Fruit fly (Drosophila melanogaster) whole organism, embryonic: ENCODE measurements around the gene Unc50.

Experiments used
- Bteb2 ChIP-seq: fragments of 200-800 bp; sonication (Bioruptor generic); optimal IDR thresholded peaks from 2 replicates; lab custom pipeline; 2016; ENCODE audit warnings: missing biosample characterization, missing genetic modification characterization
- CG10431 ChIP-seq: fragments of 200-800 bp; sonication (Bioruptor generic); optimal IDR thresholded peaks from 3 replicates; lab custom pipeline; 2018; ENCODE audit warnings: missing biosample characterization, mild to moderate bottlenecking, missing genetic modification characterization
- CG11504 ChIP-seq: fragments of 200-800 bp; sonication (Bioruptor generic); optimal IDR thresholded peaks from 3 replicates; lab custom pipeline; 2019; ENCODE audit warnings: missing biosample characterization, mild to moderate bottlenecking, missing genetic modification characterization, moderate library complexity
- CG11696 ChIP-seq: fragments of 200-800 bp; sonication (Bioruptor generic); IDR thresholded peaks from 2 replicates; pipeline ENCODE4 v1.3.6; 2022; ENCODE audit warnings: missing biosample characterization, missing genetic modification characterization
- CG12769 ChIP-seq: fragments of 200-800 bp; sonication (Bioruptor generic); optimal IDR thresholded peaks from 2 replicates; lab custom pipeline; 2019; ENCODE audit warnings: missing biosample characterization, mild to moderate bottlenecking, missing genetic modification characterization, moderate library complexity
- CG13123 ChIP-seq: fragments of 200-800 bp; sonication (Bioruptor generic); optimal IDR thresholded peaks from 2 replicates; lab custom pipeline; 2016; ENCODE audit warnings: missing biosample characterization, missing genetic modification characterization
- CG13287 ChIP-seq: fragments of 200-800 bp; sonication (Bioruptor generic); IDR thresholded peaks from 2 replicates; pipeline ENCODE4 v1.3.6; 2022; ENCODE audit warnings: missing biosample characterization, missing genetic modification characterization; ENCODE audit not compliant: partially characterized antibody
- CG13424 ChIP-seq: fragments of 200-800 bp; sonication (Bioruptor generic); optimal IDR thresholded peaks from 2 replicates; lab custom pipeline; 2019; ENCODE audit warnings: missing biosample characterization, mild to moderate bottlenecking, missing genetic modification characterization, moderate library complexity
- CG14965 ChIP-seq: fragments of 200-800 bp; sonication (Bioruptor generic); optimal IDR thresholded peaks from 2 replicates; lab custom pipeline; 2016; ENCODE audit warnings: missing biosample characterization, missing genetic modification characterization, borderline replicate concordance
- CG17568 ChIP-seq: fragments of 200-800 bp; sonication (Bioruptor generic); optimal IDR thresholded peaks from 2 replicates; lab custom pipeline; 2018; ENCODE audit warnings: missing biosample characterization, mild to moderate bottlenecking, missing genetic modification characterization, moderate library complexity
- CG17829 ChIP-seq: fragments of 200-800 bp; optimal IDR thresholded peaks from 2 replicates; lab custom pipeline; 2019; ENCODE audit warnings: missing biosample characterization, mild to moderate bottlenecking, missing genetic modification characterization, moderate library complexity
- CG1832 ChIP-seq: fragments of 200-800 bp; sonication (Bioruptor generic); optimal IDR thresholded peaks from 2 replicates; lab custom pipeline; 2017; ENCODE audit warnings: missing biosample characterization, mild to moderate bottlenecking, missing genetic modification characterization, inconsistent platforms
- CG2202 ChIP-seq: fragments of 200-800 bp; sonication (Bioruptor generic); optimal IDR thresholded peaks from 2 replicates; lab custom pipeline; 2018; ENCODE audit warnings: missing biosample characterization, mild to moderate bottlenecking, missing genetic modification characterization
- CG2678 ChIP-seq: fragments of 200-800 bp; sonication (Bioruptor generic); optimal IDR thresholded peaks from 3 replicates; lab custom pipeline; 2019; ENCODE audit warnings: missing biosample characterization, mild to moderate bottlenecking, missing genetic modification characterization, moderate library complexity
- CG30020 ChIP-seq: fragments of 200-800 bp; optimal IDR thresholded peaks from 2 replicates; lab custom pipeline; 2019; ENCODE audit warnings: missing biosample characterization, mild to moderate bottlenecking, missing genetic modification characterization, moderate library complexity
- CG31441 ChIP-seq: fragments of 200-800 bp; sonication (Bioruptor generic); IDR thresholded peaks from 2 replicates; pipeline ENCODE4 v1.3.6; 2022; ENCODE audit warnings: missing biosample characterization, missing genetic modification characterization
- CG33213 ChIP-seq: fragments of 200-800 bp; sonication (Bioruptor generic); optimal IDR thresholded peaks from 3 replicates; lab custom pipeline; 2016; ENCODE audit warnings: missing biosample characterization, missing genetic modification characterization
- CG34422 ChIP-seq: fragments of 200-800 bp; sonication (Bioruptor generic); IDR thresholded peaks from 3 replicates; pipeline ENCODE4 v1.3.6; 2022; ENCODE audit warnings: missing biosample characterization, missing genetic modification characterization
- CG3847 ChIP-seq: fragments of 200-800 bp; sonication (Bioruptor generic); IDR thresholded peaks from 2 replicates; pipeline ENCODE4 v1.3.6; 2022; ENCODE audit warnings: missing biosample characterization, missing genetic modification characterization
- CG43689 ChIP-seq: fragments of 200-800 bp; sonication (Bioruptor generic); IDR thresholded peaks from 2 replicates; pipeline ENCODE4 v1.3.6; 2022; ENCODE audit warnings: missing biosample characterization, missing genetic modification characterization
- CG4707 ChIP-seq: fragments of 200-800 bp; sonication (Bioruptor generic); optimal IDR thresholded peaks from 2 replicates; lab custom pipeline; 2018; ENCODE audit warnings: missing biosample characterization, mild to moderate bottlenecking, missing genetic modification characterization, moderate library complexity
- CG6683 ChIP-seq: fragments of 200-800 bp; sonication (Bioruptor generic); optimal IDR thresholded peaks from 2 replicates; lab custom pipeline; 2017; ENCODE audit warnings: missing biosample characterization, mild to moderate bottlenecking, missing genetic modification characterization, missing genetic modification reagents
- CG9609 ChIP-seq: fragments of 200-800 bp; sonication (Bioruptor generic); optimal IDR thresholded peaks from 3 replicates; lab custom pipeline; 2016; ENCODE audit warnings: missing biosample characterization, missing genetic modification characterization
- Dek ChIP-seq: fragments of 200-800 bp; sonication (Bioruptor generic); optimal IDR thresholded peaks from 3 replicates; lab custom pipeline; 2019; ENCODE audit warnings: missing biosample characterization, mild to moderate bottlenecking, missing genetic modification characterization, moderate library complexity
- Fer3 ChIP-seq: fragments of 200-800 bp; sonication (Bioruptor generic); optimal IDR thresholded peaks from 2 replicates; lab custom pipeline; 2018; ENCODE audit warnings: missing biosample characterization, mild to moderate bottlenecking, missing genetic modification characterization, moderate library complexity
- Hr51 ChIP-seq, 2 experiments: fragments of 200-800 bp; sonication (Bioruptor generic); optimal IDR thresholded peaks; 2 replicates in 1 of 2; 3 replicates in 1 of 2; lab custom pipeline; 2016 to 2018; ENCODE audit warnings: missing biosample characterization in 2 of 2, missing genetic modification characterization in 2 of 2, mild to moderate bottlenecking in 1 of 2, moderate library complexity in 1 of 2
- Jarid2 ChIP-seq: fragments of 200-800 bp; sonication (Bioruptor generic); optimal IDR thresholded peaks from 3 replicates; lab custom pipeline; 2017; ENCODE audit warnings: mild to moderate bottlenecking, missing biosample characterization, missing genetic modification reagents, missing genetic modification characterization
- Lim3 ChIP-seq: fragments of 200-800 bp; sonication (Bioruptor generic); IDR thresholded peaks from 2 replicates; pipeline ENCODE4 v1.3.6; 2022; ENCODE audit warnings: missing biosample characterization, missing genetic modification characterization
- MTF-1 ChIP-seq: fragments of 200-800 bp; sonication (Bioruptor generic); optimal IDR thresholded peaks from 2 replicates; lab custom pipeline; 2018; ENCODE audit warnings: missing biosample characterization, mild to moderate bottlenecking, missing genetic modification characterization, borderline replicate concordance
- NK7.1 ChIP-seq: fragments of 200-800 bp; sonication (Bioruptor generic); optimal IDR thresholded peaks from 3 replicates; lab custom pipeline; 2016; ENCODE audit warnings: missing biosample characterization, missing genetic modification characterization
- Nf-YA ChIP-seq: fragments of 200-800 bp; sonication (Bioruptor generic); IDR thresholded peaks from 2 replicates; pipeline ENCODE4 v1.3.6; 2022; ENCODE audit warnings: missing biosample characterization, missing genetic modification characterization
- Optix ChIP-seq: fragments of 200-800 bp; sonication (Bioruptor generic); IDR thresholded peaks from 3 replicates; pipeline ENCODE4 v1.3.6; 2022; ENCODE audit warnings: missing biosample characterization, missing genetic modification characterization
- Rx ChIP-seq: fragments of 200-800 bp; sonication (Bioruptor generic); IDR thresholded peaks from 2 replicates; pipeline ENCODE4 v1.3.6; 2022; ENCODE audit warnings: missing biosample characterization, missing genetic modification characterization
- Sox100B ChIP-seq: fragments of 200-800 bp; sonication (Bioruptor generic); optimal IDR thresholded peaks from 3 replicates; lab custom pipeline; 2018; ENCODE audit warnings: missing biosample characterization, mild to moderate bottlenecking, missing genetic modification characterization
- Sry-δ ChIP-seq: fragments of 200-800 bp; sonication (Bioruptor generic); optimal IDR thresholded peaks from 2 replicates; lab custom pipeline; 2016; ENCODE audit warnings: missing biosample characterization, missing genetic modification characterization
- Ssrp ChIP-seq: fragments of 200-800 bp; sonication (Bioruptor generic); optimal IDR thresholded peaks from 2 replicates; lab custom pipeline; 2018; ENCODE audit warnings: missing biosample characterization, mild to moderate bottlenecking, missing genetic modification characterization, moderate library complexity
- Stat92E ChIP-seq, 3 experiments: fragments of >200 bp in 2 of 3; fragments of 200-800 bp in 1 of 3; sonication (Bioruptor generic) in 1 of 3; optimal IDR thresholded peaks; 2 replicates each; lab custom pipeline; 2017 to 2019; ENCODE audit warnings: missing biosample characterization in 3 of 3, missing genetic modification characterization in 3 of 3, mild to moderate bottlenecking in 1 of 3, moderate library complexity in 1 of 3
- caup ChIP-seq: fragments of 200-800 bp; sonication (Bioruptor generic); optimal IDR thresholded peaks from 3 replicates; lab custom pipeline; 2017; ENCODE audit warnings: missing biosample characterization, mild to moderate bottlenecking, missing genetic modification characterization, moderate library complexity; ENCODE audit not compliant: severe bottlenecking
- crc ChIP-seq: fragments of 200-800 bp; sonication (Bioruptor generic); optimal IDR thresholded peaks from 2 replicates; lab custom pipeline; 2016; ENCODE audit warnings: missing biosample characterization, missing genetic modification characterization
- da ChIP-seq: fragments of 200-800 bp; sonication (Bioruptor generic); optimal IDR thresholded peaks from 2 replicates; lab custom pipeline; 2016; ENCODE audit warnings: missing biosample characterization, missing genetic modification characterization
- danr ChIP-seq: fragments of 200-800 bp; sonication (Bioruptor generic); IDR thresholded peaks from 2 replicates; pipeline ENCODE4 v1.3.6; 2022; ENCODE audit warnings: missing biosample characterization, missing genetic modification characterization
- en ChIP-seq: fragments of 200-800 bp; sonication (Bioruptor generic); optimal IDR thresholded peaks from 2 replicates; lab custom pipeline; 2016; ENCODE audit warnings: missing biosample characterization, missing genetic modification characterization
- gro ChIP-seq: fragments of 200-800 bp; sonication (Bioruptor generic); optimal IDR thresholded peaks from 2 replicates; lab custom pipeline; 2016; ENCODE audit warnings: missing biosample characterization, missing genetic modification characterization
- jigr1 ChIP-seq: fragments of 200-800 bp; sonication (Bioruptor generic); IDR thresholded peaks from 3 replicates; pipeline ENCODE4 v1.3.6; 2022; ENCODE audit warnings: missing biosample characterization, missing genetic modification characterization
- jing ChIP-seq: fragments of 200-800 bp; sonication (Bioruptor generic); optimal IDR thresholded peaks from 2 replicates; lab custom pipeline; 2018; ENCODE audit warnings: missing biosample characterization, mild to moderate bottlenecking, missing genetic modification characterization
- nom ChIP-seq: fragments of 200-800 bp; sonication (Bioruptor generic); optimal IDR thresholded peaks from 2 replicates; lab custom pipeline; 2017; ENCODE audit warnings: missing biosample characterization, missing genetic modification characterization, mild to moderate bottlenecking, moderate library complexity, missing genetic modification reagents
- otp ChIP-seq: fragments of 200-800 bp; sonication (Bioruptor generic); IDR thresholded peaks from 3 replicates; pipeline ENCODE4, ENCODE4 v1.3.6; 2022; ENCODE audit warnings: missing biosample characterization, missing genetic modification characterization
- pho ChIP-seq: fragments of 200-800 bp; sonication (Bioruptor generic); optimal IDR thresholded peaks from 2 replicates; lab custom pipeline; 2016; ENCODE audit warnings: missing biosample characterization, missing genetic modification characterization
- row ChIP-seq: fragments of 200-800 bp; sonication (Bioruptor generic); IDR thresholded peaks from 3 replicates; pipeline ENCODE4 v1.3.6; 2022; ENCODE audit warnings: missing biosample characterization, missing genetic modification characterization
- ssp ChIP-seq: fragments of 200-800 bp; sonication (Bioruptor generic); IDR thresholded peaks from 2 replicates; pipeline ENCODE4 v1.3.6; 2022; ENCODE audit warnings: missing biosample characterization, missing genetic modification characterization

Unc50 gene

DNA sequence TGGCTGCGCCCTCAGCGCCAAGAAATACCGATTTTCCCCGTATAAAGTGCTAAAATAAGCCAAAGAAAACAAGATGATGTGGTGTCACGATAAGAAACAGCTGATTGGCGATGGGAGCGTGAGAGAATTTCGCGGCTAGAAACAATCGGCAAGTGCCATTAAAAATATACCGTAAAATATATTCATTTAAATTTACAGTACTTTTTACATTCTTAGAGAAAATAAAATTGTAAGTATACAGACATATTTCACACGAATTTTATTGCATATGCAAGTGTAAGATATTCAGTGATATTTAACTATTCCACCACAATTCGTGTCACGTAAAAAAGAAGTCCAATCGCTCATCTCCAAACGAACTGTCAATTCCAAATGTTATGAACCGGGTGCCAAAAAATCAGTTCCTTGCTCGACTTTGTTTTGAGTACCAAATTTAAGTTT is at the start of gene Unc50, which contains the start of the genes CG11755 and CG8043 (continued):
- TF ChIP-seq CG2202 (tag; lab: Kevin White, UChicago): peak; percentile 32
- peak in 1 of 3 experiments; percentile 75 for TF ChIP-seq Stat92E (GFP tag; optimal IDR thresholded peaks at IDR 0.05; lab: Kevin White, UChicago)
- no peak for TF ChIP-seq CG14965
- TF ChIP-seq CG6683 (GFP tag; lab: Kevin White, UChicago): no peak
- no peak for TF ChIP-seq nom (GFP tag; lab: Kevin White, UChicago)
- TF ChIP-seq CG2678 (tag; lab: Kevin White, UChicago): peak; percentile 82
- peak; percentile 70 for TF ChIP-seq Fer3 (tag; lab: Kevin White, UChicago)
- peak; percentile 25 for TF ChIP-seq NK7.1 (GFP tag; lab: Kevin White, UChicago)
- TF ChIP-seq CG13287 (GFP tag; lab: Robert Waterston, UW): peak; percentile 99
- TF ChIP-seq CG31441 (GFP tag; lab: Robert Waterston, UW): peak; percentile 78
- peak; percentile 59 for TF ChIP-seq CG33213
- TF ChIP-seq jing (GFP tag; lab: Kevin White, UChicago): no peak
- TF ChIP-seq CG17568 (GFP tag; lab: Kevin White, UChicago): peak; percentile 31
- peak; percentile 75; the same call in 2 of the 3 replicates for TF ChIP-seq jigr1 (GFP tag; lab: Robert Waterston, UW)
- TF ChIP-seq Rx (GFP tag; lab: Robert Waterston, UW): peak; percentile 46; the same call in 1 of the 2 replicates
- TF ChIP-seq gro (GFP tag; lab: Kevin White, UChicago): peak; percentile 25
- peak; percentile 68 for TF ChIP-seq CG9609 (GFP tag; lab: Kevin White, UChicago)
- TF ChIP-seq CG11504 (tag; lab: Kevin White, UChicago): peak; percentile 80
- TF ChIP-seq Lim3 (GFP tag; lab: Robert Waterston, UW): no peak
- TF ChIP-seq Hr51 (GFP tag; optimal IDR thresholded peaks at IDR 0.05; lab: Kevin White, UChicago): peak in 1 of 2 experiments; percentile 64
- no peak for TF ChIP-seq CG12769 (tag; lab: Kevin White, UChicago)
- peak; percentile 55 for TF ChIP-seq Ssrp (tag; lab: Kevin White, UChicago)
- TF ChIP-seq CG13424 (tag; lab: Kevin White, UChicago): peak; percentile 84
- peak; percentile 99 for TF ChIP-seq row (GFP tag; lab: Robert Waterston, UW)
- TF ChIP-seq danr (GFP tag; lab: Robert Waterston, UW): peak; percentile 53; the same call in 1 of the 2 replicates
- TF ChIP-seq Jarid2 (GFP tag; lab: Kevin White, UChicago): no peak
- peak; percentile 66 for TF ChIP-seq CG13123 (GFP tag; lab: Kevin White, UChicago)
- no peak for TF ChIP-seq Nf-YA (GFP tag; lab: Robert Waterston, UW)
- TF ChIP-seq Sry-δ (GFP tag; lab: Kevin White, UChicago): peak; percentile 90
- peak; percentile 70 for TF ChIP-seq ssp (GFP tag; lab: Robert Waterston, UW)
- TF ChIP-seq CG4707: peak; percentile 1
- TF ChIP-seq Sox100B (GFP tag; lab: Kevin White, UChicago): peak; percentile 73
- peak; percentile 74 for TF ChIP-seq CG30020
- TF ChIP-seq MTF-1 (GFP tag; lab: Kevin White, UChicago): no peak
- TF ChIP-seq en (GFP tag; lab: Kevin White, UChicago): peak; percentile 8
- TF ChIP-seq otp (GFP tag; lab: Robert Waterston, UW): no peak
- peak; percentile 30 for TF ChIP-seq CG10431 (GFP tag; lab: Kevin White, UChicago)
- TF ChIP-seq CG34422 (GFP tag; lab: Robert Waterston, UW): no peak
- TF ChIP-seq Optix: peak; percentile 45; the same call in 1 of the 3 replicates
- peak; percentile 83 for TF ChIP-seq CG17829
- TF ChIP-seq caup (GFP tag; lab: Kevin White, UChicago): peak; percentile 52
- TF ChIP-seq pho: peak; percentile 71
- TF ChIP-seq Bteb2 (GFP tag; lab: Kevin White, UChicago): peak; percentile 53
- TF ChIP-seq CG11696 (GFP tag; lab: Robert Waterston, UW): no peak
- no peak for TF ChIP-seq CG43689
- TF ChIP-seq CG3847 (GFP tag; lab: Robert Waterston, UW): peak; percentile 89
- peak; percentile 59 for TF ChIP-seq Dek (tag; lab: Kevin White, UChicago)
- TF ChIP-seq CG1832: no peak
- no peak for TF ChIP-seq da (GFP tag; lab: Kevin White, UChicago)
- peak; percentile 19 for TF ChIP-seq crc (GFP tag; lab: Kevin White, UChicago)
